Fruit fly (Drosophila melanogaster): ENCODE measurements around the gene Npc2h.

The Npc2h gene

DNA sequence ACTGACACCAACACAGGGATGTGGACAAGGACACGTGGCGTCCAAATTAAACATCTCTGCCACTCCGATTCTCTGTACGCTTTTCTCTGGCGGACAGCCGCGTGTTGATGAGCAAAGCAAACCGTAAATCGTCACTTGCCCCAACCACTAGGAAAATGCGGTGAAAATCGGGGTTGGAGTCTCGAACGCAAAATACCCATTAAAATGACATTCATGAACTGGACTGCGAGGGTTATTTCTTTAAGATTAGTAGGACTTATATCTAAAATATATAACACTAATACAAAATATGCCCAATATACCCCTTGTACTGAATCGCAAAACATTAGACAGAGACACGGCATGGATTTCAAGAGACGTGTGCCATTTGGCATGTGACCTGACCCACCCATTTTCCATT lies 27.6 kb downstream of the Npc2h start (continued):
- no peak for TF ChIP-seq CG6791 (GFP tag; IDR thresholded peaks at IDR 0.05; ENCODE audit: partially characterized antibody)
- 0 out of 2 replicates have a peak, but pooled peaks have one; percentile 25 for TF ChIP-seq CG4730 (GFP tag; IDR thresholded peaks at IDR 0.05)
- no peak for TF ChIP-seq CG4404 (GFP tag; IDR thresholded peaks at IDR 0.05)
- TF ChIP-seq fd96Cb (tag; optimal IDR thresholded peaks at IDR 0.05) = peak; percentile 19
- TF ChIP-seq CG10565 (GFP tag; optimal IDR thresholded peaks at IDR 0.05) = no peak
- TF ChIP-seq stwl (tag; optimal IDR thresholded peaks at IDR 0.05) = no peak
- TF ChIP-seq CG33213 (GFP tag; optimal IDR thresholded peaks at IDR 0.05) = no peak
- 0 out of 3 replicates have a peak, but pooled peaks have one; percentile 20 for TF ChIP-seq CG14050 (GFP tag; IDR thresholded peaks at IDR 0.05)
- TF ChIP-seq zen2 (GFP tag; IDR thresholded peaks at IDR 0.05; ENCODE audit: partially characterized antibody) = no peak
- TF ChIP-seq CG14965 (GFP tag; optimal IDR thresholded peaks at IDR 0.05; ENCODE audit: borderline replicate concordance) = no peak
- no peak for TF ChIP-seq mld (GFP tag; IDR thresholded peaks at IDR 0.05; ENCODE audit: partially characterized antibody)
- TF ChIP-seq bigmax (GFP tag; optimal IDR thresholded peaks at IDR 0.05) = no peak
- TF ChIP-seq phol (tag; optimal IDR thresholded peaks at IDR 0.05) = peak; percentile 17
- peak; percentile 42 for TF ChIP-seq CG18262 (tag; optimal IDR thresholded peaks at IDR 0.05)
- TF ChIP-seq HHEX (GFP tag; optimal IDR thresholded peaks at IDR 0.05) = no peak
- no peak for TF ChIP-seq CG7987 (GFP tag; optimal IDR thresholded peaks at IDR 0.05)
- no peak for TF ChIP-seq HmgD (GFP tag; optimal IDR thresholded peaks at IDR 0.05)
- TF ChIP-seq Doc2 (GFP tag; IDR thresholded peaks at IDR 0.05) = no peak
- TF ChIP-seq wek (GFP tag; optimal IDR thresholded peaks at IDR 0.05) = no peak
- peak in 1 of 2 experiments; percentile 58 for TF ChIP-seq bsh (GFP tag; optimal IDR thresholded peaks at IDR 0.05)
- no peak for TF ChIP-seq CG15073 (GFP tag; optimal IDR thresholded peaks at IDR 0.05)
- TF ChIP-seq CG17186 (GFP tag; optimal IDR thresholded peaks at IDR 0.05) = no peak
- no peak for TF ChIP-seq CHES-1-like (GFP tag; optimal IDR thresholded peaks at IDR 0.05)
- TF ChIP-seq CG12219 (GFP tag; optimal IDR thresholded peaks at IDR 0.05) = peak; percentile 8
- TF ChIP-seq prd (optimal IDR thresholded peaks at IDR 0.05) = no peak
- peak; percentile 71; the same call in 2 of the 3 replicates for TF ChIP-seq prd (GFP tag; IDR thresholded peaks at IDR 0.05)
- TF ChIP-seq CG30431 (GFP tag; optimal IDR thresholded peaks at IDR 0.05) = no peak
- TF ChIP-seq hkb (optimal IDR thresholded peaks at IDR 0.05) = no peak
- peak; percentile 51; the same call in 1 of the 2 replicates for TF ChIP-seq hkb (GFP tag; IDR thresholded peaks at IDR 0.05)
- TF ChIP-seq repo (GFP tag; optimal IDR thresholded peaks at IDR 0.05) = no peak
- TF ChIP-seq p53 (GFP tag; optimal IDR thresholded peaks at IDR 0.05) = no peak
- TF ChIP-seq CG6689 (GFP tag; IDR thresholded peaks at IDR 0.05) = peak; percentile 25; the same call in 1 of the 2 replicates
- no peak for TF ChIP-seq Sox100B (GFP tag; optimal IDR thresholded peaks at IDR 0.05)
- TF ChIP-seq D (optimal IDR thresholded peaks at IDR 0.05) = no peak
- TF ChIP-seq D (GFP tag; optimal IDR thresholded peaks at IDR 0.05) = no peak
- TF ChIP-seq seq (GFP tag; IDR thresholded peaks at IDR 0.05) = no peak
- no peak for TF ChIP-seq exex (tag; optimal IDR thresholded peaks at IDR 0.05)
- no peak for TF ChIP-seq CG1602 (GFP tag; optimal IDR thresholded peaks at IDR 0.05)
- TF ChIP-seq crp (GFP tag; optimal IDR thresholded peaks at IDR 0.05) = no peak
- TF ChIP-seq CG10959 (GFP tag; IDR thresholded peaks at IDR 0.05) = no peak
- TF ChIP-seq Antp (GFP tag; optimal IDR thresholded peaks at IDR 0.05) = no peak
- TF ChIP-seq CG10147 (GFP tag; optimal IDR thresholded peaks at IDR 0.05) = no peak
- no peak for TF ChIP-seq pfk (GFP tag; optimal IDR thresholded peaks at IDR 0.05)
- no peak for TF ChIP-seq Fer2 (tag; optimal IDR thresholded peaks at IDR 0.05)
- 0 out of 2 replicates have a peak, but pooled peaks have one; percentile 43 for TF ChIP-seq ap (GFP tag; IDR thresholded peaks at IDR 0.05)
- no peak for TF ChIP-seq Lpt (GFP tag; optimal IDR thresholded peaks at IDR 0.05)
- no peak for TF ChIP-seq Drgx (GFP tag; IDR thresholded peaks at IDR 0.05)
- peak; percentile 50 for TF ChIP-seq CG17328 (GFP tag; IDR thresholded peaks at IDR 0.05)
- TF ChIP-seq CG17612 (GFP tag; IDR thresholded peaks at IDR 0.05) = no peak
- TF ChIP-seq sob (GFP tag; IDR thresholded peaks at IDR 0.05) = peak; percentile 48; the same call in 1 of the 2 replicates
- no peak for TF ChIP-seq gcm2 (GFP tag; optimal IDR thresholded peaks at IDR 0.05)
- TF ChIP-seq lbe (GFP tag; optimal IDR thresholded peaks at IDR 0.05) = no peak

Measured in whole organism, embryonic.